Worm (Caenorhabditis elegans) whole organism, L4 larva: ENCODE results near the gene pxl-1.

Experiments used
- D1046.2 ChIP-seq: fragments of 200-800 bp; sonication (Bioruptor generic); IDR thresholded peaks from 2 replicates; pipeline ENCODE4 v1.3.6; 2022; ENCODE audit warnings: missing genetic modification characterization, missing compliant biosample characterization
- F37D6.2 ChIP-seq: sonication (generic microtip); optimal IDR thresholded peaks from 2 replicates; lab custom pipeline; 2016; ENCODE audit warnings: mild to moderate bottlenecking, missing genetic modification characterization, missing compliant biosample characterization
- F44E2.7 ChIP-seq: fragments of 200-800 bp; sonication (Bioruptor generic); IDR thresholded peaks from 2 replicates; pipeline ENCODE4 v2.1.2; 2022; ENCODE audit warnings: missing genetic modification characterization, missing compliant biosample characterization
- aha-1 ChIP-seq: fragments of 150-350 bp; peaks from one replicate; lab custom pipeline; 2014; ENCODE audit warnings: missing biosample characterization, missing genetic modification characterization
- aly-2 ChIP-seq: sonication (generic microtip); optimal IDR thresholded peaks from 2 replicates; lab custom pipeline; 2018; ENCODE audit warnings: missing biosample characterization, missing genetic modification characterization
- ama-1 ChIP-seq: fragments of 150-350 bp; optimal IDR thresholded peaks from 2 replicates; lab custom pipeline; 2014; ENCODE audit warnings: inconsistent platforms, mixed read lengths
- arid-1 ChIP-seq: fragments of 200-800 bp; sonication (Bioruptor generic); conservative IDR thresholded peaks from 2 replicates; pipeline ENCODE4 v1.3.6; 2022; ENCODE audit warnings: missing genetic modification reagents, missing genetic modification characterization, missing compliant biosample characterization
- ceh-82 ChIP-seq: sonication (generic microtip); optimal IDR thresholded peaks from 2 replicates; lab custom pipeline; 2017; ENCODE audit warnings: missing biosample characterization, missing genetic modification characterization
- daf-12 ChIP-seq: fragments of 150-350 bp; optimal IDR thresholded peaks from 2 replicates; lab custom pipeline; 2014; ENCODE audit warnings: missing biosample characterization, missing genetic modification reagents, missing genetic modification characterization
- daf-16 ChIP-seq, 3 experiments: sonication (generic microtip); optimal IDR thresholded peaks; 2 replicates each; lab custom pipeline; 2016 to 2017; ENCODE audit warnings: missing genetic modification characterization in 3 of 3, missing genetic modification reagents in 3 of 3, mild to moderate bottlenecking in 2 of 3, missing compliant biosample characterization in 2 of 3, missing biosample characterization in 1 of 3, moderate library complexity in 1 of 3
- dmd-9 ChIP-seq: fragments of 200-800 bp; sonication (Bioruptor generic); IDR thresholded peaks from 2 replicates; pipeline ENCODE4 v1.3.6; 2022; ENCODE audit warnings: missing genetic modification reagents, missing genetic modification characterization, missing compliant biosample characterization
- dve-1 ChIP-seq: sonication (generic microtip); optimal IDR thresholded peaks from 2 replicates; lab custom pipeline; 2017; ENCODE audit warnings: antibody characterized with exemption, mild to moderate bottlenecking, missing genetic modification characterization, missing compliant biosample characterization; ENCODE audit not compliant: insufficient read depth
- egl-27 ChIP-seq: sonication (generic microtip); optimal IDR thresholded peaks from 3 replicates; lab custom pipeline; 2017; ENCODE audit warnings: missing biosample characterization, missing genetic modification reagents, missing genetic modification characterization
- fos-1 ChIP-seq: fragments of 150-350 bp; optimal IDR thresholded peaks from 2 replicates; lab custom pipeline; 2014; ENCODE audit warnings: missing biosample characterization, missing genetic modification characterization
- gei-8 ChIP-seq: fragments of 200-800 bp; sonication (Bioruptor generic); optimal IDR thresholded peaks from 2 replicates; lab custom pipeline; 2018; ENCODE audit warnings: mild to moderate bottlenecking, missing genetic modification characterization, missing compliant biosample characterization
- hlh-11 ChIP-seq: fragments of 200-800 bp; sonication (Bioruptor generic); optimal IDR thresholded peaks from 2 replicates; lab custom pipeline; 2018; ENCODE audit warnings: mild to moderate bottlenecking, missing genetic modification characterization, missing compliant biosample characterization
- jun-1 ChIP-seq: fragments of 150-350 bp; optimal IDR thresholded peaks from 2 replicates; lab custom pipeline; 2014; ENCODE audit warnings: missing biosample characterization, missing genetic modification reagents, missing genetic modification characterization
- lin-15B ChIP-seq: fragments of 150-350 bp; sonication (generic microtip); optimal IDR thresholded peaks from 3 replicates; lab custom pipeline; 2014; ENCODE audit warnings: missing biosample characterization, missing genetic modification characterization
- lsy-2 ChIP-seq, 2 experiments: fragments of 150-350 bp in 1 of 2; sonication (generic microtip) in 1 of 2; optimal IDR thresholded peaks; 2 replicates each; lab custom pipeline; 2014 to 2017; ENCODE audit warnings: missing biosample characterization in 2 of 2, missing genetic modification characterization in 2 of 2
- mdt-29 ChIP-seq: fragments of 200-800 bp; sonication (Bioruptor generic); IDR thresholded peaks from 2 replicates; pipeline ENCODE4 v1.3.6; 2022; ENCODE audit warnings: missing genetic modification reagents, missing genetic modification characterization, missing compliant biosample characterization
- mep-1 ChIP-seq: fragments of 150-350 bp; sonication (generic microtip); optimal IDR thresholded peaks from 3 replicates; lab custom pipeline; 2014; ENCODE audit warnings: missing biosample characterization, missing genetic modification characterization
- mxl-2 ChIP-seq: fragments of 200-800 bp; sonication (Bioruptor generic); conservative IDR thresholded peaks from 2 replicates; pipeline ENCODE4 v1.3.6; 2022; ENCODE audit warnings: missing genetic modification reagents, missing genetic modification characterization, missing compliant biosample characterization
- nhr-28 ChIP-seq: fragments of 150-350 bp; optimal IDR thresholded peaks from 2 replicates; lab custom pipeline; 2014; ENCODE audit warnings: missing biosample characterization, missing genetic modification characterization
- nhr-41 ChIP-seq: fragments of 200-800 bp; sonication (Bioruptor generic); IDR thresholded peaks from 2 replicates; pipeline ENCODE4 v1.3.6; 2022; ENCODE audit warnings: missing genetic modification reagents, missing genetic modification characterization, missing compliant biosample characterization
- nhr-48 ChIP-seq: sonication (generic microtip); optimal IDR thresholded peaks from 2 replicates; lab custom pipeline; 2016; ENCODE audit warnings: mild to moderate bottlenecking, missing genetic modification characterization, missing compliant biosample characterization
- nhr-6 ChIP-seq: fragments of 150-350 bp; optimal IDR thresholded peaks from 2 replicates; lab custom pipeline; 2014; ENCODE audit warnings: missing biosample characterization, missing genetic modification characterization
- pha-4 ChIP-seq, 2 experiments: fragments of 150-350 bp in 1 of 2; fragments of 200-800 bp in 1 of 2; sonication (Bioruptor generic) in 1 of 2; IDR thresholded peaks in 1 of 2; optimal IDR thresholded peaks in 1 of 2; 2 replicates each; pipeline versions ENCODE4 v1.3.6 to Lab custom; 2014 to 2022; ENCODE audit warnings: missing genetic modification characterization in 2 of 2, missing genetic modification reagents in 2 of 2, missing biosample characterization in 1 of 2, missing compliant biosample characterization in 1 of 2
- saeg-2 ChIP-seq: fragments of 200-800 bp; sonication (Bioruptor generic); IDR thresholded peaks from 2 replicates; pipeline ENCODE4 v1.3.6; 2022; ENCODE audit warnings: missing genetic modification reagents, missing genetic modification characterization, missing compliant biosample characterization
- spr-3 ChIP-seq: fragments of 200-800 bp; sonication (Bioruptor generic); optimal IDR thresholded peaks from 2 replicates; lab custom pipeline; 2018; ENCODE audit warnings: mild to moderate bottlenecking, missing genetic modification characterization, missing compliant biosample characterization
- tag-97 ChIP-seq: fragments of 200-800 bp; sonication (Bioruptor generic); IDR thresholded peaks from 2 replicates; pipeline ENCODE4 v1.3.6; 2022; ENCODE audit warnings: missing genetic modification characterization, missing compliant biosample characterization
- tra-1 ChIP-seq: fragments of 200-800 bp; sonication (Bioruptor generic); IDR thresholded peaks from 2 replicates; pipeline ENCODE4 v1.3.6; 2022; ENCODE audit warnings: missing genetic modification reagents, missing genetic modification characterization, missing compliant biosample characterization
- unc-39 ChIP-seq: sonication (generic microtip); optimal IDR thresholded peaks from 2 replicates; lab custom pipeline; 2017; ENCODE audit warnings: missing biosample characterization, missing genetic modification characterization
- zfp-2 ChIP-seq: sonication (generic microtip); optimal IDR thresholded peaks from 2 replicates; lab custom pipeline; 2016; ENCODE audit warnings: mild to moderate bottlenecking, missing genetic modification characterization, missing compliant biosample characterization
- zip-2 ChIP-seq: fragments of 150-350 bp; optimal IDR thresholded peaks from 2 replicates; lab custom pipeline; 2014; ENCODE audit warnings: missing biosample characterization, missing genetic modification characterization

The pxl-1 gene

ce11 chrIII:5906059-5906458, 10.2 kb upstream of the pxl-1 start, which contains the start of gene dpff-1 (continued):
- no peak for TF ChIP-seq nhr-48 (tag; lab: Kevin White, UChicago)
- TF ChIP-seq tag-97 (GFP tag; lab: Robert Waterston, UW) = no peak
- no peak for TF ChIP-seq daf-12 (tag; lab: Kevin White, UChicago)
- no peak for TF ChIP-seq zip-2 (tag; lab: Kevin White, UChicago)
- TF ChIP-seq F44E2.7 (GFP tag; lab: Robert Waterston, UW) = no peak

DNA sequence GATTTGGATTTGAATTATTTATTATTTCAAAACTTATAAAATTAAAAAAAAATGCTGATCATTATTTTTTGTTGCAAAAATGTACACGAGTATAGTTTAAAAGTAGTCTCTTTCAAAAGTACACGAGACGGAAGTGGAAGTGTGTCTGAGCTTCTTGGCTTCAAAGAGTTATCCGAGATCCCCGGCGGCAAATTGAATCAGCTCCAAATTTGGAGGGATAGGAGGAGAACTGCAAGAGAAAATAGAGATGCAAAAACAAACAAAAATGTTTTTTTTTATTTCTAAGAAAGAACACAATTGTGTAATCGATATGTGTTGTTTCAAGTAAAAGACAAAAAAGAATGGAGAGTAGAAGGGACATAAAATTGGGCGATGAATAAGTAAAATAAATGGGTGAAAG, 6.7 kb upstream of the pxl-1 start:
- TF ChIP-seq tra-1 (no peak), unc-39 (tag; lab: Kevin White, UChicago) (no peak), D1046.2 (GFP tag; lab: Robert Waterston, UW) (no peak), jun-1 (tag; lab: Kevin White, UChicago) (no peak), aly-2 (tag; lab: Kevin White, UChicago) (no peak), mdt-29 (no peak), nhr-28 (tag; lab: Kevin White, UChicago) (no peak), ceh-82 (no peak), gei-8 (GFP tag; lab: Kevin White, UChicago) (no peak), dmd-9 (no peak), egl-27 (tag; lab: Kevin White, UChicago) (no peak), mxl-2 (GFP tag; lab: Robert Waterston, UW) (no peak), zfp-2 (no peak), ama-1 (lab: Kevin White, UChicago) (no peak)
- TF ChIP-seq, all 104 proteins: peak for 0

- TF ChIP-seq pha-4 (GFP tag; IDR thresholded peaks at IDR 0.05; lab: Robert Waterston, UW) (no peak), pha-4 (tag; optimal IDR thresholded peaks at IDR 0.05; lab: Kevin White, UChicago) (peak; percentile 22), dve-1 (tag; lab: Kevin White, UChicago) (peak; percentile 52), nhr-28 (tag; lab: Kevin White, UChicago) (peak; percentile 10), mep-1 (tag; lab: Kevin White, UChicago) (peak; percentile 44), tag-97 (GFP tag; lab: Robert Waterston, UW) (no peak), nhr-6 (tag; lab: Kevin White, UChicago) (peak; percentile 96), daf-16 (GFP tag; optimal IDR thresholded peaks at IDR 0.05; lab: Kevin White, UChicago) (no peak), daf-16 (tag; optimal IDR thresholded peaks at IDR 0.05; lab: Kevin White, UChicago) (peak; percentile 18), lsy-2 (tag; optimal IDR thresholded peaks at IDR 0.05; lab: Kevin White, UChicago) (peak in 1 of 2 experiments; percentile 58), hlh-11 (tag; lab: Kevin White, UChicago) (peak; percentile 23), fos-1 (tag; lab: Kevin White, UChicago) (no peak)
These were observed 4.9 kb upstream of the pxl-1 start for ce11 chrIII:5900709-5901108.

ce11 chrIII:5898631-5899030, 2.8 kb upstream of the pxl-1 start:
- TF ChIP-seq lin-15B (tag; lab: Kevin White, UChicago) = no peak
- peak; percentile 24 for TF ChIP-seq hlh-11 (tag; lab: Kevin White, UChicago)

ce11 chrIII:5897468-5897867, 1.7 kb upstream of the pxl-1 start:
- TF ChIP-seq nhr-41 (GFP tag; lab: Robert Waterston, UW) = no peak
- TF ChIP-seq spr-3 (GFP tag; lab: Kevin White, UChicago) = no peak
- no peak for TF ChIP-seq arid-1 (GFP tag; lab: Robert Waterston, UW)
- TF ChIP-seq fos-1 (tag; lab: Kevin White, UChicago) = no peak
- no peak for TF ChIP-seq F37D6.2 (tag; lab: Kevin White, UChicago)
- no peak for TF ChIP-seq egl-27 (tag; lab: Kevin White, UChicago)
- no peak for TF ChIP-seq saeg-2 (GFP tag; lab: Robert Waterston, UW)
- peak; percentile 4 for TF ChIP-seq aha-1 (tag; lab: Kevin White, UChicago)
- peak; percentile 15 for TF ChIP-seq mep-1 (tag; lab: Kevin White, UChicago)
